Worm (Caenorhabditis elegans) whole organism, young adult: ENCODE data around the gene srw-77.

Source experiments
- B0261.1 ChIP-seq: sonication (generic microtip); optimal IDR thresholded peaks from 2 replicates; lab custom pipeline; 2016; ENCODE audit warnings: mild to moderate bottlenecking, missing genetic modification characterization, moderate library complexity, missing compliant biosample characterization
- C06A6.2 ChIP-seq: fragments of 200-800 bp; sonication (Bioruptor generic); conservative IDR thresholded peaks from 2 replicates; pipeline ENCODE4 v1.3.6; 2022; ENCODE audit warnings: missing genetic modification characterization, missing compliant biosample characterization
- F23B12.7 ChIP-seq: sonication (generic microtip); optimal IDR thresholded peaks from 2 replicates; lab custom pipeline; 2017; ENCODE audit warnings: missing genetic modification characterization, mild to moderate bottlenecking, missing compliant biosample characterization, antibody characterized with exemption, moderate library complexity; ENCODE audit not compliant: insufficient read depth
- F39B2.1 ChIP-seq: fragments of 200-800 bp; sonication (Bioruptor generic); IDR thresholded peaks from 2 replicates; pipeline ENCODE4 v1.3.6; 2022; ENCODE audit warnings: missing genetic modification reagents, missing genetic modification characterization, missing compliant biosample characterization
- K11D2.4 ChIP-seq: fragments of 200-800 bp; sonication (Bioruptor generic); IDR thresholded peaks from 2 replicates; pipeline ENCODE4 v1.3.6; 2022; ENCODE audit warnings: missing genetic modification reagents, missing genetic modification characterization, missing compliant biosample characterization
- Y53G8AR.9 ChIP-seq: fragments of 200-800 bp; sonication (Bioruptor generic); conservative IDR thresholded peaks from 2 replicates; pipeline ENCODE4 v1.3.6; 2022; ENCODE audit warnings: missing genetic modification reagents, missing genetic modification characterization, missing compliant biosample characterization
- ama-1 ChIP-seq, 3 experiments: fragments of 150-350 bp in 1 of 3; sonication (generic microtip) in 2 of 3; optimal IDR thresholded peaks; 2 replicates each; lab custom pipeline; 2014 to 2018; ENCODE audit warnings: missing biosample characterization in 2 of 3, missing genetic modification characterization in 2 of 3, missing genetic modification reagents in 2 of 3
- aptf-3 ChIP-seq: fragments of 200-800 bp; sonication (Bioruptor generic); IDR thresholded peaks from 2 replicates; pipeline ENCODE4 v1.3.6; 2022; ENCODE audit warnings: missing genetic modification characterization, missing compliant biosample characterization
- attf-5 ChIP-seq: fragments of 200-800 bp; sonication (Bioruptor generic); optimal IDR thresholded peaks from 2 replicates; lab custom pipeline; 2018; ENCODE audit warnings: mild to moderate bottlenecking, missing genetic modification characterization, missing compliant biosample characterization
- attf-6 ChIP-seq: fragments of 200-800 bp; sonication (Bioruptor generic); IDR thresholded peaks from 2 replicates; pipeline ENCODE4 v1.3.6; 2022; ENCODE audit warnings: missing genetic modification reagents, missing genetic modification characterization, missing compliant biosample characterization
- bed-2 ChIP-seq: fragments of 200-800 bp; sonication (Bioruptor generic); IDR thresholded peaks from 2 replicates; pipeline ENCODE4 v1.3.6; 2022; ENCODE audit warnings: missing genetic modification reagents, missing genetic modification characterization, missing compliant biosample characterization
- cebp-1 ChIP-seq, 2 experiments: fragments of 200-800 bp in 1 of 2; sonication (Bioruptor generic) in 1 of 2; sonication (generic microtip) in 1 of 2; IDR thresholded peaks in 1 of 2; optimal IDR thresholded peaks in 1 of 2; 2 replicates each; pipeline versions ENCODE4 v1.3.6 to Lab custom; 2017 to 2022; ENCODE audit warnings: missing compliant biosample characterization in 2 of 2, missing genetic modification characterization in 2 of 2, mild to moderate bottlenecking in 1 of 2, missing genetic modification reagents in 1 of 2, moderate library complexity in 1 of 2
- ceh-40 ChIP-seq: fragments of 200-800 bp; sonication (Bioruptor generic); IDR thresholded peaks from 2 replicates; pipeline ENCODE4 v1.3.6; 2022; ENCODE audit warnings: missing genetic modification characterization, missing compliant biosample characterization
- dox-1 ChIP-seq: fragments of 200-800 bp; sonication (Bioruptor generic); IDR thresholded peaks from 2 replicates; pipeline ENCODE4 v1.3.6; 2022; ENCODE audit warnings: missing genetic modification reagents, missing genetic modification characterization, missing compliant biosample characterization
- hlh-26 ChIP-seq: fragments of 200-800 bp; sonication (Bioruptor generic); conservative IDR thresholded peaks from 2 replicates; pipeline ENCODE4 v1.3.6; 2022; ENCODE audit warnings: missing genetic modification reagents, missing genetic modification characterization, missing compliant biosample characterization
- hmg-1.2 ChIP-seq: fragments of 200-800 bp; sonication (Bioruptor generic); IDR thresholded peaks from 2 replicates; pipeline ENCODE4 v1.3.6; 2022; ENCODE audit warnings: missing genetic modification reagents, missing genetic modification characterization, missing compliant biosample characterization
- hsf-1 ChIP-seq: fragments of 200-800 bp; sonication (Bioruptor generic); IDR thresholded peaks from 2 replicates; pipeline ENCODE4 v1.3.6; 2022; ENCODE audit warnings: missing genetic modification reagents, missing genetic modification characterization, missing compliant biosample characterization
- let-526 ChIP-seq: fragments of 200-800 bp; sonication (Bioruptor generic); IDR thresholded peaks from 2 replicates; pipeline ENCODE4 v1.3.6; 2022; ENCODE audit warnings: missing genetic modification reagents, missing genetic modification characterization, missing compliant biosample characterization
- lin-26 ChIP-seq: fragments of 200-800 bp; sonication (Bioruptor generic); IDR thresholded peaks from 2 replicates; pipeline ENCODE4 v1.3.6; 2022; ENCODE audit warnings: missing genetic modification reagents, missing genetic modification characterization, missing compliant biosample characterization
- madf-6 ChIP-seq: fragments of 200-800 bp; sonication (Bioruptor generic); IDR thresholded peaks from 2 replicates; pipeline ENCODE4 v1.3.6; 2022; ENCODE audit warnings: missing genetic modification reagents, missing genetic modification characterization, missing compliant biosample characterization
- madf-8 ChIP-seq: fragments of 200-800 bp; sonication (Bioruptor generic); conservative IDR thresholded peaks from 2 replicates; pipeline ENCODE4 v1.3.6; 2022; ENCODE audit warnings: missing genetic modification reagents, missing genetic modification characterization, missing compliant biosample characterization
- mcd-1 ChIP-seq: fragments of 200-800 bp; sonication (Bioruptor generic); IDR thresholded peaks from 2 replicates; pipeline ENCODE4 v1.3.6; 2022; ENCODE audit warnings: missing genetic modification reagents, missing genetic modification characterization, missing compliant biosample characterization
- mes-4 ChIP-seq: sonication (generic microtip); optimal IDR thresholded peaks from 2 replicates; lab custom pipeline; 2016; ENCODE audit warnings: missing genotype, missing genetic modification characterization, missing compliant biosample characterization
- nhr-120 ChIP-seq: fragments of 200-800 bp; sonication (Bioruptor generic); IDR thresholded peaks from 2 replicates; pipeline ENCODE4 v1.3.6; 2022; ENCODE audit warnings: missing genetic modification characterization, missing compliant biosample characterization
- nhr-90 ChIP-seq: sonication (generic microtip); optimal IDR thresholded peaks from 2 replicates; lab custom pipeline; 2016; ENCODE audit warnings: missing genotype, mild to moderate bottlenecking, missing genetic modification characterization, missing compliant biosample characterization
- pbrm-1 ChIP-seq: fragments of 200-800 bp; sonication (Bioruptor generic); IDR thresholded peaks from 2 replicates; pipeline ENCODE4 v1.3.6; 2022; ENCODE audit warnings: missing genetic modification reagents, missing genetic modification characterization, missing compliant biosample characterization
- repo-1 ChIP-seq: sonication (generic microtip); optimal IDR thresholded peaks from 2 replicates; lab custom pipeline; 2017; ENCODE audit warnings: mild to moderate bottlenecking, missing genetic modification characterization, missing compliant biosample characterization
- snpc-3.4 ChIP-seq: sonication (generic microtip); optimal IDR thresholded peaks from 2 replicates; lab custom pipeline; 2017; ENCODE audit warnings: missing genetic modification characterization, mild to moderate bottlenecking, missing compliant biosample characterization, antibody characterized with exemption, moderate library complexity, missing genotype, missing genetic modification reagents
- tbp1 ChIP-seq: fragments of 200-800 bp; sonication (Bioruptor generic); optimal IDR thresholded peaks from 2 replicates; lab custom pipeline; 2018; ENCODE audit warnings: mild to moderate bottlenecking, missing genetic modification characterization, missing compliant biosample characterization
- tbx-9 ChIP-seq: sonication (generic microtip); optimal IDR thresholded peaks from 2 replicates; lab custom pipeline; 2016; ENCODE audit warnings: borderline replicate concordance, missing genetic modification characterization, inconsistent platforms, missing compliant biosample characterization
- unc-62 ChIP-seq: fragments of 150-350 bp; optimal IDR thresholded peaks from 2 replicates; lab custom pipeline; 2014; ENCODE audit warnings: missing biosample characterization, missing genetic modification reagents, missing genetic modification characterization
- ztf-22 ChIP-seq: fragments of 200-800 bp; sonication (Bioruptor generic); optimal IDR thresholded peaks from 2 replicates; lab custom pipeline; 2018; ENCODE audit warnings: mild to moderate bottlenecking, missing genetic modification characterization, moderate library complexity, missing compliant biosample characterization
- ztf-25 ChIP-seq: fragments of 200-800 bp; sonication (Bioruptor generic); IDR thresholded peaks from 2 replicates; pipeline ENCODE4 v1.3.6; 2022; ENCODE audit warnings: missing genetic modification reagents, missing genetic modification characterization, missing compliant biosample characterization
- ztf-26 ChIP-seq: sonication (generic microtip); optimal IDR thresholded peaks from 2 replicates; lab custom pipeline; 2017; ENCODE audit warnings: missing genetic modification characterization, missing compliant biosample characterization
- ztf-6 ChIP-seq: fragments of 200-800 bp; sonication (Bioruptor generic); IDR thresholded peaks from 2 replicates; pipeline ENCODE4 v1.3.6; 2022; ENCODE audit warnings: missing genetic modification reagents, missing genetic modification characterization, missing compliant biosample characterization

Gene srw-77

ce11 chrV:16598437-16598836, 45.0 kb downstream of the srw-77 start:
- no peak for TF ChIP-seq ztf-22 (GFP tag; lab: Kevin White, UChicago)
- TF ChIP-seq madf-6 (GFP tag; lab: Robert Waterston, UW), result 0 out of 2 replicates have a peak, but pooled peaks have one; percentile 8
- no peak for TF ChIP-seq bed-2 (GFP tag; lab: Robert Waterston, UW)
- TF ChIP-seq ama-1 (optimal IDR thresholded peaks at IDR 0.05; lab: Kevin White, UChicago), result no peak
- no peak for TF ChIP-seq ama-1 (GFP tag; optimal IDR thresholded peaks at IDR 0.05; lab: Kevin White, UChicago)
- TF ChIP-seq mcd-1 (GFP tag; lab: Robert Waterston, UW), result 0 out of 2 replicates have a peak, but pooled peaks have one; percentile 12
- no peak for TF ChIP-seq hlh-26 (GFP tag; lab: Robert Waterston, UW)
- 0 out of 2 replicates have a peak, but pooled peaks have one; percentile 25 for TF ChIP-seq dox-1 (GFP tag; lab: Robert Waterston, UW)
- TF ChIP-seq mes-4 (tag; lab: Kevin White, UChicago), result no peak
- no peak for TF ChIP-seq attf-5 (GFP tag; lab: Kevin White, UChicago)
- TF ChIP-seq nhr-90 (tag; lab: Kevin White, UChicago), result no peak
- TF ChIP-seq pbrm-1 (GFP tag; lab: Robert Waterston, UW), result peak; percentile 28; the same call in 1 of the 2 replicates
- TF ChIP-seq Y53G8AR.9, result 0 out of 2 replicates have a peak, but pooled peaks have one; percentile 13
- no peak for TF ChIP-seq F39B2.1 (GFP tag; lab: Robert Waterston, UW)
- no peak for TF ChIP-seq ztf-26
- TF ChIP-seq repo-1, result no peak
- TF ChIP-seq cebp-1 (GFP tag; IDR thresholded peaks at IDR 0.05; lab: Robert Waterston, UW), result no peak
- no peak for TF ChIP-seq cebp-1 (tag; optimal IDR thresholded peaks at IDR 0.05; lab: Kevin White, UChicago)
- no peak for TF ChIP-seq K11D2.4 (GFP tag; lab: Robert Waterston, UW)
- TF ChIP-seq unc-62, result no peak
- no peak for TF ChIP-seq tbp1 (GFP tag; lab: Kevin White, UChicago)
- no peak for TF ChIP-seq ceh-40 (GFP tag; lab: Robert Waterston, UW)
- TF ChIP-seq aptf-3, result no peak
- 0 out of 2 replicates have a peak, but pooled peaks have one; percentile 61 for TF ChIP-seq let-526
- TF ChIP-seq C06A6.2 (GFP tag; lab: Robert Waterston, UW), result peak; percentile 64; the same call in 1 of the 2 replicates
- no peak for TF ChIP-seq nhr-120
- TF ChIP-seq hsf-1 (GFP tag; lab: Robert Waterston, UW), result peak; percentile 85

DNA sequence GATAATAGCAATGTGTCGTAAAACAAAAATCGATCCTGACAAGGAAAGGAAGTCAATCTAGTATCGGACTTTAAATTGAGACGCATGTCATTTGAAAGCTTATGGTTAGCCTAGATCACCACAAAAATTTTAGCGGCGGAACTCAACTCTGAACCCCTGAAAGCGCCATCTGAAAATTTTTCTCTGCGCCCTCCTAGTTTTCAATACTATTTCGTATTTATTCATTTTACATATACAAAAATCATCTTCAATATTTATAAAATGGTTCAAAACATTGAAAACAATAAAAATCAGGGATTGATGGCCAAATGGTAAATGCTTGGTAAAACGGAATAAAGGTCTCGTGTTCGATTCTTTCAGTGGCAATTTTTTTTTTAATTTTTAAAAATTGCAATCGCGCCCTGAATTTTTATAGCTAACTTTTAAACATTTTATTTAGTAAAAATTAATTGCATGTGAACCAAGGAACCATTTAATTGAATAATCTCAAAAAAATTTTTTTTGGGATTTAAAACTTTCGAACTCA, 46.1 kb downstream of the srw-77 start:
- TF ChIP-seq ztf-25 (0 out of 2 replicates have a peak, but pooled peaks have one; percentile 29), hmg-1.2 (GFP tag; lab: Robert Waterston, UW) (peak; percentile 94), pbrm-1 (GFP tag; lab: Robert Waterston, UW) (0 out of 2 replicates have a peak, but pooled peaks have one; percentile 35), lin-26 (GFP tag; lab: Robert Waterston, UW) (peak; percentile 71), attf-6 (GFP tag; lab: Robert Waterston, UW) (peak; percentile 60; the same call in 1 of the 2 replicates)
- TF ChIP-seq, all 124 proteins: peak for 5; not testable (repeated sequence) for 119

DNA sequence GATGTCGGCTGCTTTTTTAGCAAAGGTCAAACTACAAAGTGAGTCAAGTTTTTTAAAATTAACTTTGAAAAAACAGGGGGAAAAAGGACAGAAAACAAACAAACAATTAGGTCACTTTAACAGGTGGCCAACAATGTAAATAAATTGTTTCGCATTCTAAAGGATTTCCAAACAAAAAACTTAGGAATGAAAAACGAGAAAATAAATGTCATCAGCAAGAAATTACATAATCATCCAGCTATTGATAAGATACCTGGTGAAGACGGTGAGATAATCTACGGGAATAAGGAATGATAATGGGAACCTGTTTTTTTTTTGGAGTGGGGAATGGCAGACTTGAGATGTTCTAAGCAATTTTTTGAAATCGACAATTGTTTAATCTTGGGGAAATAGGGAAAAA, 47.4 kb downstream of the srw-77 start:
- TF ChIP-seq B0261.1 (tag; lab: Kevin White, UChicago) (no peak), K11D2.4 (GFP tag; lab: Robert Waterston, UW) (no peak), tbx-9 (tag; lab: Kevin White, UChicago) (no peak), nhr-120 (no peak), snpc-3.4 (tag; lab: Kevin White, UChicago) (no peak), F23B12.7 (tag; lab: Kevin White, UChicago) (no peak), ztf-6 (GFP tag; lab: Robert Waterston, UW) (no peak), F39B2.1 (GFP tag; lab: Robert Waterston, UW) (no peak), madf-8 (GFP tag; lab: Robert Waterston, UW) (no peak)
